Fruit fly (Drosophila melanogaster) whole organism, embryonic: ENCODE data around the gene CG32462.

Experiments used
- Atf3 ChIP-seq: fragments of 200-800 bp; sonication (Bioruptor generic); optimal IDR thresholded peaks from 3 replicates; lab custom pipeline; 2016; ENCODE audit warnings: missing biosample characterization, missing genetic modification characterization
- Bgb ChIP-seq: fragments of 200-800 bp; sonication (Bioruptor generic); IDR thresholded peaks from 2 replicates; pipeline ENCODE4 v1.3.6; 2022; ENCODE audit warnings: missing biosample characterization, missing genetic modification characterization; ENCODE audit not compliant: partially characterized antibody
- CG10321 ChIP-seq: fragments of 200-800 bp; sonication (Bioruptor generic); IDR thresholded peaks from 2 replicates; pipeline ENCODE4 v1.3.6; 2022; ENCODE audit warnings: missing biosample characterization, missing genetic modification characterization
- CG10959 ChIP-seq: fragments of 200-800 bp; sonication (Bioruptor generic); IDR thresholded peaks from 2 replicates; pipeline ENCODE4 v1.3.6; 2022; ENCODE audit warnings: missing biosample characterization, missing genetic modification characterization
- CG11093 ChIP-seq: fragments of 200-800 bp; sonication (Bioruptor generic); IDR thresholded peaks from 3 replicates; pipeline ENCODE4 v1.3.6; 2022; ENCODE audit warnings: missing biosample characterization, missing genetic modification characterization
- CG11723 ChIP-seq: fragments of 200-800 bp; sonication (Bioruptor generic); optimal IDR thresholded peaks from 2 replicates; lab custom pipeline; 2017; ENCODE audit warnings: missing biosample characterization, mild to moderate bottlenecking, missing genetic modification characterization
- CG12942 ChIP-seq: fragments of 200-800 bp; sonication (Bioruptor generic); optimal IDR thresholded peaks from 3 replicates; lab custom pipeline; 2016; ENCODE audit warnings: missing biosample characterization, missing genetic modification characterization
- CG13624 ChIP-seq: fragments of 200-800 bp; sonication (Bioruptor generic); optimal IDR thresholded peaks from 2 replicates; lab custom pipeline; 2016; ENCODE audit warnings: missing biosample characterization, missing genetic modification characterization
- CG13894 ChIP-seq: fragments of 200-800 bp; sonication (Bioruptor generic); optimal IDR thresholded peaks from 3 replicates; lab custom pipeline; 2018; ENCODE audit warnings: missing biosample characterization, mild to moderate bottlenecking, missing genetic modification characterization, moderate library complexity
- CG1529 ChIP-seq: fragments of 200-800 bp; sonication (Bioruptor generic); optimal IDR thresholded peaks from 3 replicates; lab custom pipeline; 2018; ENCODE audit warnings: missing biosample characterization, missing genetic modification characterization
- CG15514 ChIP-seq: fragments of 200-800 bp; sonication (Bioruptor generic); optimal IDR thresholded peaks from 3 replicates; lab custom pipeline; 2017; ENCODE audit warnings: missing biosample characterization, missing genetic modification characterization, mild to moderate bottlenecking, moderate library complexity, missing genetic modification reagents
- CG1603 ChIP-seq: fragments of 200-800 bp; sonication (Bioruptor generic); optimal IDR thresholded peaks from 2 replicates; lab custom pipeline; 2019; ENCODE audit warnings: missing biosample characterization, mild to moderate bottlenecking, missing genetic modification characterization, moderate library complexity
- CG16813 ChIP-seq: fragments of 200-800 bp; sonication (Bioruptor generic); IDR thresholded peaks from 3 replicates; pipeline ENCODE4 v1.3.6; 2022; ENCODE audit warnings: missing biosample characterization, missing genetic modification characterization; ENCODE audit not compliant: partially characterized antibody
- CG2116 ChIP-seq: fragments of 200-800 bp; sonication (Bioruptor generic); optimal IDR thresholded peaks from 3 replicates; lab custom pipeline; 2018; ENCODE audit warnings: missing biosample characterization, mild to moderate bottlenecking, missing genetic modification characterization
- CG30020 ChIP-seq: fragments of 200-800 bp; optimal IDR thresholded peaks from 2 replicates; lab custom pipeline; 2019; ENCODE audit warnings: missing biosample characterization, mild to moderate bottlenecking, missing genetic modification characterization, moderate library complexity
- CG31441 ChIP-seq: fragments of 200-800 bp; sonication (Bioruptor generic); IDR thresholded peaks from 2 replicates; pipeline ENCODE4 v1.3.6; 2022; ENCODE audit warnings: missing biosample characterization, missing genetic modification characterization
- CG33557 ChIP-seq: fragments of 200-800 bp; sonication (Bioruptor generic); optimal IDR thresholded peaks from 2 replicates; lab custom pipeline; 2019; ENCODE audit warnings: missing biosample characterization, mild to moderate bottlenecking, missing genetic modification characterization, moderate library complexity
- CG34422 ChIP-seq: fragments of 200-800 bp; sonication (Bioruptor generic); IDR thresholded peaks from 3 replicates; pipeline ENCODE4 v1.3.6; 2022; ENCODE audit warnings: missing biosample characterization, missing genetic modification characterization
- CG5245 ChIP-seq: fragments of 200-800 bp; sonication (Bioruptor generic); optimal IDR thresholded peaks from 3 replicates; lab custom pipeline; 2016; ENCODE audit warnings: missing biosample characterization, missing genetic modification characterization
- CG6175 ChIP-seq: fragments of 200-800 bp; sonication (Bioruptor generic); IDR thresholded peaks from 3 replicates; pipeline ENCODE4 v1.3.6; 2022; ENCODE audit warnings: missing biosample characterization, missing genetic modification characterization
- CG6254 ChIP-seq: fragments of 200-800 bp; sonication (Bioruptor generic); optimal IDR thresholded peaks from 3 replicates; lab custom pipeline; 2017; ENCODE audit warnings: mild to moderate bottlenecking, missing biosample characterization, missing genetic modification reagents, missing genetic modification characterization
- CG6791 ChIP-seq: fragments of 200-800 bp; sonication (Bioruptor generic); IDR thresholded peaks from 3 replicates; pipeline ENCODE4 v1.3.6; 2022; ENCODE audit warnings: missing biosample characterization, missing genetic modification characterization; ENCODE audit not compliant: partially characterized antibody
- CG8478 ChIP-seq: fragments of >200 bp; optimal IDR thresholded peaks from 2 replicates; lab custom pipeline; 2018
- CG9215 ChIP-seq: fragments of 200-800 bp; sonication (Bioruptor generic); IDR thresholded peaks from 2 replicates; pipeline ENCODE4 v1.3.6; 2022; ENCODE audit warnings: missing biosample characterization, missing genetic modification characterization
- E2f2 ChIP-seq: fragments of 200-800 bp; sonication (Bioruptor generic); IDR thresholded peaks from 2 replicates; pipeline ENCODE4 v1.3.6; 2022; ENCODE audit warnings: missing biosample characterization, missing genetic modification characterization
- Hand ChIP-seq: fragments of 200-800 bp; sonication (Bioruptor generic); optimal IDR thresholded peaks from 2 replicates; lab custom pipeline; 2017; ENCODE audit warnings: mild to moderate bottlenecking, missing biosample characterization, missing genetic modification reagents, missing genetic modification characterization
- Hsf ChIP-seq: fragments of 200-800 bp; sonication (Bioruptor generic); optimal IDR thresholded peaks from 3 replicates; lab custom pipeline; 2016; ENCODE audit warnings: missing biosample characterization, missing genetic modification characterization
- Jarid2 ChIP-seq: fragments of 200-800 bp; sonication (Bioruptor generic); optimal IDR thresholded peaks from 3 replicates; lab custom pipeline; 2017; ENCODE audit warnings: mild to moderate bottlenecking, missing biosample characterization, missing genetic modification reagents, missing genetic modification characterization
- Mrtf ChIP-seq: fragments of 200-800 bp; sonication (Bioruptor generic); IDR thresholded peaks from 3 replicates; pipeline ENCODE4 v1.3.6; 2022; ENCODE audit warnings: missing biosample characterization, missing genetic modification characterization
- Neu2 ChIP-seq: fragments of 200-800 bp; sonication (Bioruptor generic); optimal IDR thresholded peaks from 3 replicates; lab custom pipeline; 2016; ENCODE audit warnings: missing biosample characterization, missing genetic modification characterization, borderline replicate concordance
- Nf-YC ChIP-seq: fragments of 200-800 bp; optimal IDR thresholded peaks from 3 replicates; lab custom pipeline; 2019; ENCODE audit warnings: missing biosample characterization, mild to moderate bottlenecking, missing genetic modification characterization, moderate library complexity
- Pdp1 ChIP-seq, 2 experiments: fragments of 200-800 bp; sonication (Bioruptor generic); optimal IDR thresholded peaks; 3 replicates each; lab custom pipeline; 2016; ENCODE audit warnings: missing biosample characterization in 2 of 2, missing genetic modification characterization in 2 of 2, mild to moderate bottlenecking in 1 of 2, moderate library complexity in 1 of 2
- Sin3A ChIP-seq: fragments of >200 bp; optimal IDR thresholded peaks from 2 replicates; lab custom pipeline; 2018
- Ssrp ChIP-seq: fragments of 200-800 bp; sonication (Bioruptor generic); optimal IDR thresholded peaks from 2 replicates; lab custom pipeline; 2018; ENCODE audit warnings: missing biosample characterization, mild to moderate bottlenecking, missing genetic modification characterization, moderate library complexity
- Taf1 ChIP-seq: fragments of 200-800 bp; sonication (Bioruptor generic); IDR thresholded peaks from 2 replicates; pipeline ENCODE4 v1.3.6; 2022; ENCODE audit warnings: missing biosample characterization, missing genetic modification characterization
- bowl ChIP-seq: fragments of 200-800 bp; sonication (Bioruptor generic); IDR thresholded peaks from 2 replicates; pipeline ENCODE4 v1.3.6; 2022; ENCODE audit warnings: missing biosample characterization, missing genetic modification characterization
- cas ChIP-seq: fragments of 200-800 bp; sonication (Bioruptor generic); IDR thresholded peaks from 2 replicates; pipeline ENCODE4 v1.3.6; 2022; ENCODE audit warnings: missing biosample characterization, missing genetic modification characterization
- chm ChIP-seq: fragments of 200-800 bp; sonication (Bioruptor generic); IDR thresholded peaks from 2 replicates; pipeline ENCODE4 v1.3.6; 2022; ENCODE audit warnings: missing biosample characterization, missing genetic modification characterization
- danr ChIP-seq: fragments of 200-800 bp; sonication (Bioruptor generic); IDR thresholded peaks from 2 replicates; pipeline ENCODE4 v1.3.6; 2022; ENCODE audit warnings: missing biosample characterization, missing genetic modification characterization
- disco-r ChIP-seq: fragments of 200-800 bp; sonication (Bioruptor generic); optimal IDR thresholded peaks from 2 replicates; lab custom pipeline; 2016; ENCODE audit warnings: missing biosample characterization, missing genetic modification characterization
- fd96Cb ChIP-seq: fragments of 200-800 bp; sonication (Bioruptor generic); optimal IDR thresholded peaks from 2 replicates; lab custom pipeline; 2018; ENCODE audit warnings: missing biosample characterization, mild to moderate bottlenecking, missing genetic modification characterization, moderate library complexity
- gsb-n ChIP-seq: fragments of 200-800 bp; sonication (Bioruptor generic); optimal IDR thresholded peaks from 3 replicates; lab custom pipeline; 2018; ENCODE audit warnings: missing biosample characterization, mild to moderate bottlenecking, missing genetic modification characterization
- gt ChIP-seq: fragments of 200-800 bp; sonication (Bioruptor generic); IDR thresholded peaks from 2 replicates; pipeline ENCODE4 v1.3.6; 2022; ENCODE audit warnings: missing biosample characterization, missing genetic modification characterization
- hbn ChIP-seq: fragments of 200-800 bp; sonication (Bioruptor generic); IDR thresholded peaks from 2 replicates; pipeline ENCODE4 v1.3.6; 2022; ENCODE audit warnings: missing biosample characterization, missing genetic modification characterization; ENCODE audit not compliant: partially characterized antibody
- kah ChIP-seq: fragments of 200-800 bp; sonication (Bioruptor generic); optimal IDR thresholded peaks from 2 replicates; lab custom pipeline; 2018; ENCODE audit warnings: missing biosample characterization, mild to moderate bottlenecking, missing genetic modification characterization
- luna ChIP-seq: fragments of 200-800 bp; sonication (Bioruptor generic); optimal IDR thresholded peaks from 2 replicates; lab custom pipeline; 2016; ENCODE audit warnings: missing biosample characterization, missing genetic modification characterization
- org-1 ChIP-seq: fragments of 200-800 bp; sonication (Bioruptor generic); optimal IDR thresholded peaks from 2 replicates; lab custom pipeline; 2017; ENCODE audit warnings: missing biosample characterization, missing genetic modification characterization
- schlank ChIP-seq: fragments of 200-800 bp; sonication (Bioruptor generic); optimal IDR thresholded peaks from 2 replicates; lab custom pipeline; 2018; ENCODE audit warnings: missing biosample characterization, mild to moderate bottlenecking, missing genetic modification characterization
- sima ChIP-seq: fragments of 200-800 bp; sonication (Bioruptor generic); optimal IDR thresholded peaks from 2 replicates; lab custom pipeline; 2016; ENCODE audit warnings: missing biosample characterization, missing genetic modification characterization
- slou ChIP-seq: fragments of 200-800 bp; sonication (Bioruptor generic); optimal IDR thresholded peaks from 3 replicates; lab custom pipeline; 2016; ENCODE audit warnings: missing biosample characterization, missing genetic modification characterization
- sob ChIP-seq: fragments of 200-800 bp; sonication (Bioruptor generic); IDR thresholded peaks from 2 replicates; pipeline ENCODE4 v1.3.6; 2022; ENCODE audit warnings: missing biosample characterization, missing genetic modification characterization
- stc ChIP-seq: fragments of 200-800 bp; sonication (Bioruptor generic); IDR thresholded peaks from 2 replicates; pipeline ENCODE4 v1.3.6; 2022; ENCODE audit warnings: missing biosample characterization, missing genetic modification characterization

Gene CG32462

DNA sequence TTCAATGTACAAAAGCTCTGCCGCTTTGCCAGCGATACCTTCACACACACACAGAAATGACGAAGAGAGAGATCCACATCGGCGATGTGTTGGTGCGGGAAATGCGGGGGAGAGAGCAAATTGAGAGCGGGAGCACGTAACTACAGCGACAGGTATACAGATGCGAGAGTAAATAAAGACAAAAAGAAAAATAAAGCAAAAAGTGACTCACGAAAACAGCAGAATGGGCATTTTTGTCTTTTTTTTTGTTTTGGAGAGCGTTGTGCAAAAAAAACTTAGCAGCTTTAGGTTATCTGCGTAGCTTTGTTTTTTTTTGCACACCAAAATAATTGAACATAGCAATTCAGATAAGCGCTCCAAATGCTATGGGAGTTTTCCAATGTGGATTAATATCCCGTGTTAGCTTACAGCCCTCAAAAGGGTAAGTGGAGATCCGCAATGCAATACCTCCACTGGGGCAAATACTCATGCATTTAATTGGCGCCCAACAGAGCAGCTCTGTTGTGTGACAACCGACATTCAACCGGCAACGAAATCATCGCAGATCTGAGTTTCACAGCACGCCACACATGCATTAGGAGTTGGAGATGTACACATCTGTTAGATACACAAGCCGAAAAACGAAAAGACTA, 30.7 kb downstream of the CG32462 start (continued):
- TF ChIP-seq E2f2 (GFP tag; lab: Robert Waterston, UW) (no peak), CG6791 (no peak), disco-r (GFP tag; lab: Kevin White, UChicago) (no peak), chm (no peak), CG2116 (GFP tag; lab: Kevin White, UChicago) (no peak), Taf1 (GFP tag; lab: Robert Waterston, UW) (no peak), Ssrp (tag; lab: Kevin White, UChicago) (no peak), luna (no peak), CG13624 (GFP tag; lab: Kevin White, UChicago) (peak; percentile 22), Sin3A (lab: Kevin White, UChicago) (no peak), CG11093 (GFP tag; lab: Robert Waterston, UW) (no peak), Nf-YC (tag; lab: Kevin White, UChicago) (peak; percentile 4), org-1 (GFP tag; lab: Kevin White, UChicago) (no peak), bowl (GFP tag; lab: Robert Waterston, UW) (no peak), Pdp1 (GFP tag; optimal IDR thresholded peaks at IDR 0.05; lab: Kevin White, UChicago) (peak in 1 of 2 experiments; percentile 52), CG34422 (GFP tag; lab: Robert Waterston, UW) (no peak), CG1529 (GFP tag; lab: Kevin White, UChicago) (no peak), Neu2 (no peak), CG5245 (GFP tag; lab: Kevin White, UChicago) (no peak), kah (GFP tag; lab: Kevin White, UChicago) (no peak), CG33557 (GFP tag; lab: Kevin White, UChicago) (no peak), CG6175 (GFP tag; lab: Robert Waterston, UW) (no peak), fd96Cb (tag; lab: Kevin White, UChicago) (no peak), CG8478 (lab: Kevin White, UChicago) (no peak), CG16813 (GFP tag; lab: Robert Waterston, UW) (no peak), danr (GFP tag; lab: Robert Waterston, UW) (no peak), CG13894 (peak; percentile 30), Mrtf (no peak), Hand (no peak), Bgb (GFP tag; lab: Robert Waterston, UW) (no peak; the same call in 1 of the 2 replicates), CG11723 (no peak), sima (GFP tag; lab: Kevin White, UChicago) (no peak), CG9215 (no peak), cas (GFP tag; lab: Robert Waterston, UW) (no peak), Jarid2 (GFP tag; lab: Kevin White, UChicago) (no peak), CG10959 (GFP tag; lab: Robert Waterston, UW) (no peak), CG31441 (GFP tag; lab: Robert Waterston, UW) (no peak), slou (no peak), hbn (GFP tag; lab: Robert Waterston, UW) (no peak), gsb-n (tag; lab: Kevin White, UChicago) (no peak), stc (peak; percentile 17; the same call in 1 of the 2 replicates), CG1603 (tag; lab: Kevin White, UChicago) (no peak), gt (GFP tag; lab: Robert Waterston, UW) (no peak), sob (GFP tag; lab: Robert Waterston, UW) (peak; percentile 22; the same call in 1 of the 2 replicates), CG15514 (no peak), Atf3 (GFP tag; lab: Kevin White, UChicago) (no peak), CG12942 (GFP tag; lab: Kevin White, UChicago) (no peak), CG30020 (tag; lab: Kevin White, UChicago) (no peak), CG6254 (GFP tag; lab: Kevin White, UChicago) (no peak), schlank (tag; lab: Kevin White, UChicago) (no peak), CG10321 (GFP tag; lab: Robert Waterston, UW) (no peak), Hsf (GFP tag; lab: Kevin White, UChicago) (no peak)
